Fruit fly (Drosophila melanogaster) whole organism, prepupa: Measurements from ENCODE around the gene Spindly.

ENCODE experiments used
- Blimp-1 ChIP-seq: fragments of 200-800 bp; sonication (Bioruptor generic); optimal IDR thresholded peaks from 3 replicates; lab custom pipeline; 2017; ENCODE audit warnings: missing biosample characterization, missing genetic modification characterization, mild to moderate bottlenecking, moderate library complexity, missing genetic modification reagents
- CG10631 ChIP-seq: fragments of 200-800 bp; sonication (Bioruptor generic); optimal IDR thresholded peaks from 2 replicates; lab custom pipeline; 2016; ENCODE audit warnings: missing biosample characterization, missing genetic modification characterization
- CG10669 ChIP-seq: fragments of 200-800 bp; sonication (Bioruptor generic); optimal IDR thresholded peaks from 3 replicates; lab custom pipeline; 2018; ENCODE audit warnings: missing biosample characterization, mild to moderate bottlenecking, missing genetic modification characterization, moderate library complexity
- CG11294 ChIP-seq: fragments of 200-800 bp; sonication (Bioruptor generic); IDR thresholded peaks from 2 replicates; pipeline ENCODE4 v1.3.6; 2022; ENCODE audit warnings: missing biosample characterization, missing genetic modification characterization
- CG11762 ChIP-seq: fragments of 200-800 bp; sonication (Bioruptor generic); optimal IDR thresholded peaks from 3 replicates; lab custom pipeline; 2016; ENCODE audit warnings: missing biosample characterization, missing genetic modification characterization; ENCODE audit not compliant: insufficient read depth
- CG11902 ChIP-seq: fragments of 200-800 bp; sonication (Bioruptor generic); optimal IDR thresholded peaks from 3 replicates; lab custom pipeline; 2016; ENCODE audit warnings: missing biosample characterization, missing genetic modification characterization
- CG1621 ChIP-seq: fragments of 200-800 bp; sonication (Bioruptor generic); optimal IDR thresholded peaks from 3 replicates; lab custom pipeline; 2018; ENCODE audit warnings: missing biosample characterization, mild to moderate bottlenecking, missing genetic modification characterization
- CG16779 ChIP-seq: fragments of 200-800 bp; sonication (Bioruptor generic); optimal IDR thresholded peaks from 3 replicates; lab custom pipeline; 2017; ENCODE audit warnings: missing biosample characterization, mild to moderate bottlenecking, missing genetic modification characterization
- CG3032 ChIP-seq: fragments of 200-800 bp; optimal IDR thresholded peaks from 2 replicates; lab custom pipeline; 2019; ENCODE audit warnings: missing biosample characterization, mild to moderate bottlenecking, missing genetic modification characterization, moderate library complexity
- CG31627 ChIP-seq: fragments of 200-800 bp; sonication (Bioruptor generic); optimal IDR thresholded peaks from 3 replicates; lab custom pipeline; 2016; ENCODE audit warnings: missing biosample characterization, missing genetic modification characterization
- CG32006 ChIP-seq: fragments of 200-800 bp; sonication (Bioruptor generic); optimal IDR thresholded peaks from 3 replicates; lab custom pipeline; 2017; ENCODE audit warnings: missing biosample characterization, mild to moderate bottlenecking, missing genetic modification characterization
- CG34406 ChIP-seq: fragments of 200-800 bp; sonication (Bioruptor generic); optimal IDR thresholded peaks from 3 replicates; lab custom pipeline; 2016; ENCODE audit warnings: missing biosample characterization, missing genetic modification characterization
- CG3919 ChIP-seq: fragments of 200-800 bp; sonication (Bioruptor generic); optimal IDR thresholded peaks from 3 replicates; lab custom pipeline; 2016; ENCODE audit warnings: missing biosample characterization, missing genetic modification characterization
- CG4318 ChIP-seq: fragments of 200-800 bp; sonication (Bioruptor generic); optimal IDR thresholded peaks from 3 replicates; lab custom pipeline; 2017; ENCODE audit warnings: missing biosample characterization, mild to moderate bottlenecking, missing genetic modification characterization
- CG6163 ChIP-seq: fragments of 200-800 bp; sonication (Bioruptor generic); IDR thresholded peaks from 3 replicates; pipeline ENCODE4 v1.3.6; 2022; ENCODE audit warnings: missing biosample characterization, missing genetic modification characterization
- CG6276 ChIP-seq: fragments of 200-800 bp; sonication (Bioruptor generic); optimal IDR thresholded peaks from 2 replicates; lab custom pipeline; 2017; ENCODE audit warnings: missing biosample characterization, mild to moderate bottlenecking, missing genetic modification characterization
- CG6792 ChIP-seq: fragments of 200-800 bp; sonication (Bioruptor generic); optimal IDR thresholded peaks from 3 replicates; lab custom pipeline; 2016; ENCODE audit warnings: missing biosample characterization, missing genetic modification characterization
- CG6808 ChIP-seq: fragments of 200-800 bp; sonication (Bioruptor generic); optimal IDR thresholded peaks from 3 replicates; lab custom pipeline; 2017; ENCODE audit warnings: missing biosample characterization, missing genetic modification characterization, mild to moderate bottlenecking, moderate library complexity, missing genetic modification reagents
- CG8119 ChIP-seq: fragments of 200-800 bp; sonication (Bioruptor generic); IDR thresholded peaks from 3 replicates; pipeline ENCODE4 v1.3.6; 2022; ENCODE audit warnings: missing biosample characterization, missing genetic modification characterization
- CG8319 ChIP-seq: fragments of 200-800 bp; sonication (Bioruptor generic); optimal IDR thresholded peaks from 3 replicates; lab custom pipeline; 2016; ENCODE audit warnings: missing biosample characterization, missing genetic modification characterization
- CG8632 ChIP-seq: fragments of 200-800 bp; sonication (Bioruptor generic); optimal IDR thresholded peaks from 3 replicates; lab custom pipeline; 2016; ENCODE audit warnings: missing biosample characterization, missing genetic modification characterization
- CG9139 ChIP-seq: fragments of 200-800 bp; sonication (Bioruptor generic); optimal IDR thresholded peaks from 3 replicates; lab custom pipeline; 2017; ENCODE audit warnings: missing biosample characterization, mild to moderate bottlenecking, missing genetic modification characterization
- Eip75B ChIP-seq: fragments of 200-800 bp; sonication (Bioruptor generic); optimal IDR thresholded peaks from 3 replicates; lab custom pipeline; 2016; ENCODE audit warnings: missing biosample characterization, missing genetic modification characterization
- Eip78C ChIP-seq: fragments of 200-800 bp; sonication (Bioruptor generic); peaks from one replicate; lab custom pipeline; 2016; ENCODE audit warnings: missing biosample characterization, missing genetic modification characterization
- Eip93F ChIP-seq: fragments of 200-800 bp; sonication (Bioruptor generic); optimal IDR thresholded peaks from 2 replicates; lab custom pipeline; 2016; ENCODE audit warnings: missing biosample characterization, mild to moderate bottlenecking, missing genetic modification characterization
- Ets21C ChIP-seq: fragments of 200-800 bp; sonication (Bioruptor generic); optimal IDR thresholded peaks from 3 replicates; lab custom pipeline; 2016; ENCODE audit warnings: missing biosample characterization, missing genetic modification characterization
- Hr38 ChIP-seq: sonication (Bioruptor generic); optimal IDR thresholded peaks from 2 replicates; lab custom pipeline; 2016; ENCODE audit warnings: missing biosample characterization, missing genetic modification characterization
- Hr39 ChIP-seq: fragments of 200-800 bp; sonication (Bioruptor generic); optimal IDR thresholded peaks from 2 replicates; lab custom pipeline; 2016; ENCODE audit warnings: missing biosample characterization, missing genetic modification characterization
- Hr4 ChIP-seq: fragments of 200-800 bp; sonication (Bioruptor generic); optimal IDR thresholded peaks from 3 replicates; lab custom pipeline; 2016; ENCODE audit warnings: missing biosample characterization, missing genetic modification characterization
- Lpt ChIP-seq: fragments of 200-800 bp; sonication (Bioruptor generic); optimal IDR thresholded peaks from 3 replicates; lab custom pipeline; 2016; ENCODE audit warnings: missing biosample characterization, missing genetic modification characterization
- Sox102F ChIP-seq: fragments of 200-800 bp; sonication (Bioruptor generic); optimal IDR thresholded peaks from 2 replicates; lab custom pipeline; 2016; ENCODE audit warnings: missing biosample characterization, mild to moderate bottlenecking, missing genetic modification characterization
- Sox14 ChIP-seq: fragments of 200-800 bp; sonication (Bioruptor generic); optimal IDR thresholded peaks from 3 replicates; lab custom pipeline; 2016; ENCODE audit warnings: missing biosample characterization, missing genetic modification characterization
- Sox15 ChIP-seq: fragments of 200-800 bp; sonication (Bioruptor generic); optimal IDR thresholded peaks from 3 replicates; lab custom pipeline; 2016; ENCODE audit warnings: missing biosample characterization, missing genetic modification characterization
- achi ChIP-seq: fragments of 200-800 bp; sonication (Bioruptor generic); optimal IDR thresholded peaks from 3 replicates; lab custom pipeline; 2016; ENCODE audit warnings: missing biosample characterization, missing genetic modification characterization
- acj6 ChIP-seq: fragments of 200-800 bp; sonication (Bioruptor generic); optimal IDR thresholded peaks from 3 replicates; lab custom pipeline; 2016; ENCODE audit warnings: missing biosample characterization, missing genetic modification characterization
- dac ChIP-seq: fragments of 200-800 bp; sonication (Bioruptor generic); optimal IDR thresholded peaks from 2 replicates; lab custom pipeline; 2017; ENCODE audit warnings: missing biosample characterization, mild to moderate bottlenecking, missing genetic modification characterization
- eg ChIP-seq: fragments of 200-800 bp; sonication (Bioruptor generic); IDR thresholded peaks from 3 replicates; pipeline ENCODE4 v1.3.6; 2022; ENCODE audit warnings: missing biosample characterization, missing genetic modification characterization
- esn ChIP-seq: fragments of 200-800 bp; sonication (Bioruptor generic); optimal IDR thresholded peaks from 2 replicates; lab custom pipeline; 2016; ENCODE audit warnings: missing biosample characterization, mild to moderate bottlenecking, missing genetic modification characterization, moderate library complexity
- fd59A ChIP-seq: fragments of 200-800 bp; sonication (Bioruptor generic); optimal IDR thresholded peaks from 2 replicates; lab custom pipeline; 2017; ENCODE audit warnings: missing biosample characterization, mild to moderate bottlenecking, missing genetic modification characterization, missing genetic modification reagents
- fd85E ChIP-seq: fragments of 200-800 bp; sonication (Bioruptor generic); optimal IDR thresholded peaks from 3 replicates; lab custom pipeline; 2016; ENCODE audit warnings: missing biosample characterization, missing genetic modification characterization
- fkh ChIP-seq: fragments of 200-800 bp; sonication (Bioruptor generic); optimal IDR thresholded peaks from 3 replicates; lab custom pipeline; 2017; ENCODE audit warnings: missing biosample characterization, mild to moderate bottlenecking, missing genetic modification characterization, moderate library complexity
- lz ChIP-seq: fragments of 200-800 bp; sonication (Bioruptor generic); optimal IDR thresholded peaks from 3 replicates; lab custom pipeline; 2016; ENCODE audit warnings: missing biosample characterization, missing genetic modification characterization
- net ChIP-seq: fragments of 200-800 bp; sonication (Bioruptor generic); optimal IDR thresholded peaks from 3 replicates; lab custom pipeline; 2016; ENCODE audit warnings: missing biosample characterization, missing genetic modification characterization
- pdm3 ChIP-seq: fragments of 200-800 bp; sonication (Bioruptor generic); optimal IDR thresholded peaks from 3 replicates; lab custom pipeline; 2016; ENCODE audit warnings: missing biosample characterization, missing genetic modification characterization
- salr ChIP-seq, 2 experiments: fragments of 200-800 bp; sonication (Bioruptor generic); optimal IDR thresholded peaks; 3 replicates each; lab custom pipeline; 2016 to 2018; ENCODE audit warnings: missing biosample characterization in 2 of 2, missing genetic modification characterization in 2 of 2, mild to moderate bottlenecking in 1 of 2
- ss ChIP-seq, 2 experiments: fragments of 200-800 bp; sonication (Bioruptor generic); optimal IDR thresholded peaks; 2 replicates in 1 of 2; 3 replicates in 1 of 2; lab custom pipeline; 2017 to 2018; ENCODE audit warnings: mild to moderate bottlenecking in 2 of 2, missing biosample characterization in 2 of 2, missing genetic modification characterization in 2 of 2, moderate library complexity in 1 of 2
- svp ChIP-seq: fragments of 200-800 bp; sonication (Bioruptor generic); peaks from one replicate; lab custom pipeline; 2016; ENCODE audit warnings: missing biosample characterization, missing genetic modification characterization
- topi ChIP-seq: fragments of 200-800 bp; sonication (Bioruptor generic); optimal IDR thresholded peaks from 3 replicates; lab custom pipeline; 2016; ENCODE audit warnings: missing biosample characterization, missing genetic modification characterization
- vri ChIP-seq: fragments of 200-800 bp; sonication (Bioruptor generic); optimal IDR thresholded peaks from 3 replicates; lab custom pipeline; 2016; ENCODE audit warnings: missing biosample characterization, mild to moderate bottlenecking, missing genetic modification characterization

The Spindly gene

dm6 chr2L:3482712-3483111, 47.4 kb downstream of the Spindly start (continued):
- no peak for TF ChIP-seq CG11902
- TF ChIP-seq Hr4 (GFP tag; lab: Kevin White, UChicago), result peak; percentile 76
- peak; percentile 22 for TF ChIP-seq CG9139 (GFP tag; lab: Kevin White, UChicago)
- no peak for TF ChIP-seq CG3032 (tag; lab: Kevin White, UChicago)
- peak; percentile 56 for TF ChIP-seq CG3919 (GFP tag; lab: Kevin White, UChicago)
- TF ChIP-seq Eip75B, result no peak
- no peak for TF ChIP-seq fd85E (GFP tag; lab: Kevin White, UChicago)
- TF ChIP-seq ss (GFP tag; optimal IDR thresholded peaks at IDR 0.05; lab: Kevin White, UChicago), result peak in 1 of 2 experiments; percentile 21
- TF ChIP-seq Blimp-1 (GFP tag; lab: Kevin White, UChicago), result no peak
- no peak for TF ChIP-seq topi (GFP tag; lab: Kevin White, UChicago)
- TF ChIP-seq pdm3 (GFP tag; lab: Kevin White, UChicago), result peak; percentile 36
- TF ChIP-seq CG34406 (GFP tag; lab: Kevin White, UChicago), result no peak
- TF ChIP-seq CG1621 (tag; lab: Kevin White, UChicago), result no peak
- TF ChIP-seq CG6163 (GFP tag; lab: Robert Waterston, UW), result peak; percentile 74
- TF ChIP-seq Hr38 (GFP tag; lab: Kevin White, UChicago), result no peak
- peak; percentile 61 for TF ChIP-seq net (GFP tag; lab: Kevin White, UChicago)
- no peak for TF ChIP-seq Sox15 (GFP tag; lab: Kevin White, UChicago)
- TF ChIP-seq salr (GFP tag; optimal IDR thresholded peaks at IDR 0.05; lab: Kevin White, UChicago), result peak in 1 of 2 experiments; percentile 62
- TF ChIP-seq Eip93F, result no peak
- TF ChIP-seq esn (GFP tag; lab: Kevin White, UChicago), result no peak
- peak; percentile 63 for TF ChIP-seq CG6808 (GFP tag; lab: Kevin White, UChicago)
- peak; percentile 72 for TF ChIP-seq CG6276 (GFP tag; lab: Kevin White, UChicago)
- peak; percentile 29 for TF ChIP-seq CG8632 (GFP tag; lab: Kevin White, UChicago)
- no peak for TF ChIP-seq Hr39
- TF ChIP-seq lz (GFP tag; lab: Kevin White, UChicago), result no peak
- peak; percentile 84 for TF ChIP-seq Eip78C (GFP tag; lab: Kevin White, UChicago)
- TF ChIP-seq vri (GFP tag; lab: Kevin White, UChicago), result no peak
- peak; percentile 28 for TF ChIP-seq CG6792 (GFP tag; lab: Kevin White, UChicago)
- no peak for TF ChIP-seq fkh
- peak; percentile 54 for TF ChIP-seq CG10669 (GFP tag; lab: Kevin White, UChicago)
- peak; percentile 10 for TF ChIP-seq CG16779 (tag; lab: Kevin White, UChicago)
- peak; percentile 69 for TF ChIP-seq CG11294 (GFP tag; lab: Robert Waterston, UW)
- peak; percentile 90 for TF ChIP-seq eg (GFP tag; lab: Robert Waterston, UW)
- TF ChIP-seq svp, result peak; percentile 43
- TF ChIP-seq Lpt (GFP tag; lab: Kevin White, UChicago), result peak; percentile 45
- no peak for TF ChIP-seq Sox102F (GFP tag; lab: Kevin White, UChicago)
- TF ChIP-seq fd59A (GFP tag; lab: Kevin White, UChicago), result peak; percentile 28
- TF ChIP-seq, all 60 proteins: peak for 35

- TF ChIP-seq svp (no peak), dac (GFP tag; lab: Kevin White, UChicago) (peak; percentile 51), Ets21C (no peak), CG10631 (GFP tag; lab: Kevin White, UChicago) (no peak), achi (GFP tag; lab: Kevin White, UChicago) (peak; percentile 35), Hr38 (GFP tag; lab: Kevin White, UChicago) (no peak), CG6163 (GFP tag; lab: Robert Waterston, UW) (peak; percentile 48; the same call in 2 of the 3 replicates), fd85E (GFP tag; lab: Kevin White, UChicago) (no peak), Hr4 (GFP tag; lab: Kevin White, UChicago) (peak; percentile 82), Eip75B (no peak), CG6808 (GFP tag; lab: Kevin White, UChicago) (no peak), acj6 (GFP tag; lab: Kevin White, UChicago) (no peak), topi (GFP tag; lab: Kevin White, UChicago) (peak; percentile 0), CG3032 (tag; lab: Kevin White, UChicago) (no peak), Hr39 (peak; percentile 9), CG6276 (GFP tag; lab: Kevin White, UChicago) (peak; percentile 78), CG4318 (GFP tag; lab: Kevin White, UChicago) (peak; percentile 55), CG32006 (peak; percentile 74), CG8119 (GFP tag; lab: Robert Waterston, UW) (peak; percentile 84), CG10669 (GFP tag; lab: Kevin White, UChicago) (no peak), CG11762 (GFP tag; lab: Kevin White, UChicago) (peak; percentile 39), Eip78C (GFP tag; lab: Kevin White, UChicago) (peak; percentile 81), Sox14 (GFP tag; lab: Kevin White, UChicago) (no peak), CG31627 (no peak), net (GFP tag; lab: Kevin White, UChicago) (peak; percentile 26), CG8319 (GFP tag; lab: Kevin White, UChicago) (no peak)
Observed at dm6 chr2L:3482037-3482436, 48.1 kb downstream of the Spindly start.
